Fruit fly (Drosophila melanogaster) S2 (cell line): ENCODE data around the gene CG34269.

Experiments used
- CG8478 ChIP-seq: fragments of >200 bp; optimal IDR thresholded peaks from 2 replicates; lab custom pipeline; 2018
- CTCF ChIP-seq, 2 experiments: fragments of >200 bp; optimal IDR thresholded peaks; 2 replicates each; lab custom pipeline; 2018

DNA sequence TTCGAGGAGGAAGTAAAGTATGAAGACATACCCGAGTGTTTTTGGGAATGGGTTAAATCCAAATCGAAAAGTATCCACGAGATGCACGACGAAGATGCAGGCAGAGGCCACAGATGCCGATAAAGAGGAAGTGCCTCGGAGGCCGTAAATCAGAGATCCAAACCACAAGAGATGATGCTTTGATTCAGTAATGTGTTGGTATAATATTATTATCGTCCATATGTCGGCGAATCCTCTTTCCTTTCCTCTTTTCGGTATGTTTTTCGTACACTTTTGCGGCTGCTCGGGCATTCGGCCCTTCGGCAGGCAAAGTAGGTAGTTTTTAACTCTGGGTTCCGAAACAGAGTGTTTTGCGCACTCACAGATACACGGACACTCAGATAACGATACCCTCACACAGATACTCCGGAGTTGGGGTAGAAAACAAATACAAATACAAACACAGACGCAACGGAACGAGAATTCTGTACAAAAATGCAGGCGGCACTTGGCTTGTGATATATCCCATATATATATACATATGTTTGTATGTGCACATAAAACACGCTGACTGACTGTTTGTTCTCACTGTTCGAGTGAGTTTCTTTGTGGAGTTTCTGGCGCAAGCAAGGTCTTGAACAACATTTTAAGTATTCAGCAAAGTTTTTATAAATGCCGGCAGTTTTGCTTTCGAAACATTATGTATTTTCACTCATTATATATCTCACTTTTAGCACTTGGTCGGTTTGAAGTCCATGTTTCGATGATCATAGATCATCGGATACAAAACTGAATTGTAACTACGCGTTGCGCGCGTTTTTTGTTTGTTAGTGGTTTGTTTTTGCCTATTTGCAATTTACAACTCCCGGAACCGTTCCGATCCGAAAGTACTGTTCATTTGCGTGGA is 38.0 kb upstream of the CG34269 start:
- TF ChIP-seq CG8478 (lab: Kevin White, UChicago) (no peak), CTCF (optimal IDR thresholded peaks at IDR 0.05; lab: Kevin White, UChicago) (no peak)
